Worm (Caenorhabditis elegans) whole organism, mixed stage, embryonic: ENCODE measurements around the gene nhr-197.

ENCODE experiments used
- cnd-1 ChIP-seq: fragments of 200-800 bp; sonication (Bioruptor generic); optimal IDR thresholded peaks from 2 replicates; lab custom pipeline; 2018; ENCODE audit warnings: mild to moderate bottlenecking, missing genetic modification characterization, missing compliant biosample characterization
- mep-1 ChIP-seq: fragments of 150-350 bp; optimal IDR thresholded peaks from 2 replicates; lab custom pipeline; 2017; ENCODE audit warnings: missing biosample characterization, missing genetic modification reagents, missing genetic modification characterization, inconsistent platforms
- nhr-12 ChIP-seq: fragments of 150-350 bp; optimal IDR thresholded peaks from 2 replicates; lab custom pipeline; 2014; ENCODE audit warnings: missing biosample characterization, missing genetic modification characterization
- unc-39 ChIP-seq: fragments of 150-350 bp; optimal IDR thresholded peaks from 2 replicates; lab custom pipeline; 2014; ENCODE audit warnings: missing biosample characterization, missing genetic modification characterization
- ztf-11 ChIP-seq: fragments of 150-350 bp; optimal IDR thresholded peaks from 2 replicates; lab custom pipeline; 2014; ENCODE audit warnings: missing biosample characterization, missing genetic modification characterization

DNA sequence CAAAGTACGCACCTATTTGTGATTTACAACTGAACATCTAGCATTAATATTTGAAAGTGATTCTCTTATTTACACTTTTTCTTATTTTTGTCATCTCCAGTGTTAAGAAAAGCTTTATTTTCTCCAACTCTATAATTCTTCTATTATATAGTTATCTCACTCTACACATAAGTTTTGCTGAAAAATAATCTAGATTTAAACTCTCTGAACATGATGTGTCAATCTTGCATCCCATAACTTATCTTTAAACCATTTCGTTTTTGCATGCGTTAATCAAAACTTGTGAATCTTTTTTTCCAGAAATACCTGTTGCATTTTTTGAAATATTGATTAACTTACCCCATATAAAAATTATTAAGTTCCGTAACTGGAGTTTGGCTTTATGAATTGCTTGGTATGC lies 2.2 kb downstream of the nhr-197 start, which contains the start of gene nhr-268:
- TF ChIP-seq cnd-1 (tag; lab: Kevin White, UChicago), result no peak
- no peak for TF ChIP-seq ztf-11 (tag; lab: Kevin White, UChicago)
- no peak for TF ChIP-seq nhr-12 (tag; lab: Kevin White, UChicago)
- TF ChIP-seq unc-39, result no peak
- no peak for TF ChIP-seq mep-1 (tag; lab: Kevin White, UChicago)
